Worm (Caenorhabditis elegans) whole organism, early embryonic: ENCODE results near the gene srt-69.

Experiments
- B0310.2 ChIP-seq: sonication (generic microtip); optimal IDR thresholded peaks from 2 replicates; lab custom pipeline; 2016; ENCODE audit warnings: mild to moderate bottlenecking, missing genetic modification characterization, missing compliant biosample characterization
- F13C5.2 ChIP-seq: sonication (generic microtip); optimal IDR thresholded peaks from 2 replicates; lab custom pipeline; 2017; ENCODE audit warnings: mild to moderate bottlenecking, missing genetic modification characterization, inconsistent platforms, missing compliant biosample characterization
- aly-1 ChIP-seq: sonication (generic microtip); optimal IDR thresholded peaks from 2 replicates; lab custom pipeline; 2016; ENCODE audit warnings: missing genetic modification characterization, missing compliant biosample characterization
- ama-1 ChIP-seq: fragments of 150-350 bp; optimal IDR thresholded peaks from 2 replicates; lab custom pipeline; 2014
- ceh-13 ChIP-seq: fragments of 200-800 bp; sonication (Bioruptor generic); optimal IDR thresholded peaks from 2 replicates; lab custom pipeline; 2018; ENCODE audit warnings: mild to moderate bottlenecking, missing genetic modification characterization, missing compliant biosample characterization
- ceh-36 ChIP-seq: sonication (generic microtip); optimal IDR thresholded peaks from 2 replicates; lab custom pipeline; 2016; ENCODE audit warnings: missing genetic modification characterization, inconsistent platforms, missing compliant biosample characterization
- ets-7 ChIP-seq: sonication (generic microtip); optimal IDR thresholded peaks from 2 replicates; lab custom pipeline; 2016; ENCODE audit warnings: missing genotype, missing genetic modification characterization, missing compliant biosample characterization
- flt-1 ChIP-seq: fragments of 200-800 bp; sonication (Bioruptor generic); IDR thresholded peaks from 2 replicates; pipeline ENCODE4 v1.3.6; 2022; ENCODE audit warnings: missing genetic modification characterization, missing compliant biosample characterization
- hmbx-1 ChIP-seq: sonication (generic microtip); optimal IDR thresholded peaks from 2 replicates; lab custom pipeline; 2016; ENCODE audit warnings: mild to moderate bottlenecking, missing genetic modification characterization, missing compliant biosample characterization
- hmg-4 ChIP-seq: fragments of 200-800 bp; sonication (Bioruptor generic); optimal IDR thresholded peaks from 2 replicates; lab custom pipeline; 2018; ENCODE audit warnings: mild to moderate bottlenecking, missing genetic modification characterization, missing compliant biosample characterization
- hnd-1 ChIP-seq: sonication (generic microtip); optimal IDR thresholded peaks from 2 replicates; lab custom pipeline; 2016; ENCODE audit warnings: missing genetic modification characterization, missing compliant biosample characterization
- pes-1 ChIP-seq: fragments of 200-800 bp; sonication (Bioruptor generic); IDR thresholded peaks from 2 replicates; pipeline ENCODE4 v1.3.6; 2022; ENCODE audit warnings: missing genetic modification reagents, missing genetic modification characterization, missing compliant biosample characterization
- scrt-1 ChIP-seq: fragments of 200-800 bp; sonication (Bioruptor generic); IDR thresholded peaks from 2 replicates; pipeline ENCODE4 v1.3.6; 2022; ENCODE audit warnings: missing genetic modification characterization, missing compliant biosample characterization
- sea-1 ChIP-seq: fragments of 200-800 bp; sonication (Bioruptor generic); conservative IDR thresholded peaks from 2 replicates; pipeline ENCODE4 v1.3.6; 2022; ENCODE audit warnings: missing genetic modification characterization, missing compliant biosample characterization
- tbx-11 ChIP-seq: fragments of 200-800 bp; sonication (Bioruptor generic); IDR thresholded peaks from 2 replicates; pipeline ENCODE4 v1.3.6; 2022; ENCODE audit warnings: missing genetic modification characterization, missing compliant biosample characterization
- tbx-37 ChIP-seq: fragments of 200-800 bp; sonication (Bioruptor generic); conservative IDR thresholded peaks from 2 replicates; pipeline ENCODE4 v1.3.6; 2022; ENCODE audit warnings: missing genetic modification reagents, missing genetic modification characterization, missing compliant biosample characterization
- tra-4 ChIP-seq: sonication (generic microtip); optimal IDR thresholded peaks from 2 replicates; lab custom pipeline; 2017; ENCODE audit warnings: missing genetic modification characterization, missing compliant biosample characterization

srt-69 gene

DNA sequence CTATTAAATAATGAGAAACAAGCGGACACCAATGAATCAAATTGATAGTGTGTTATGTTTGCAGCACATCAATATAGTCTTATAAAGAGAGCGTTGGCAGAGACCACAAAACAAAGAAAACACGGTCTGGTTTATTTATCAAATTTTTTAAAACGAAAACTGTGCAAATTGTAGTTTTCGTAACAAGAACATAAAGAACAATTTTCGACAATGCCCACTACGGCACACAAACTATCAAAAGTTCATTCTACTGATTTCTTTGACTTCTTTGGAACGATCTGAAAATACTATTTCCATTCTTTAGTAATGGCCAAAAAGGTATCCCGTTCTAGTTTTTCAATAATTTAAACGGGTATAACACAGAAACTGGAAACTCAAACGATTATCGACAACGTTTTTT, 28.4 kb downstream of the srt-69 start, which contains the start of gene cest-35.2:
cest-35.2 (minus strand) TSS at position 101 of the 400 bp plus-strand sequence.
- TF ChIP-seq flt-1 (GFP tag; lab: Robert Waterston, UW) (no peak), B0310.2 (no peak), scrt-1 (GFP tag; lab: Robert Waterston, UW) (no peak), tbx-11 (GFP tag; lab: Robert Waterston, UW) (no peak), hnd-1 (tag; lab: Kevin White, UChicago) (no peak), ama-1 (no peak), pes-1 (GFP tag; lab: Robert Waterston, UW) (no peak), ceh-36 (tag; lab: Kevin White, UChicago) (no peak), hmbx-1 (tag; lab: Kevin White, UChicago) (no peak), sea-1 (GFP tag; lab: Robert Waterston, UW) (no peak), ceh-13 (no peak)

- TF ChIP-seq pes-1 (GFP tag; lab: Robert Waterston, UW) (no peak), ets-7 (no peak), scrt-1 (GFP tag; lab: Robert Waterston, UW) (no peak), hmg-4 (GFP tag; lab: Kevin White, UChicago) (no peak), B0310.2 (no peak), ceh-36 (tag; lab: Kevin White, UChicago) (no peak), tbx-37 (GFP tag; lab: Robert Waterston, UW) (no peak), sea-1 (GFP tag; lab: Robert Waterston, UW) (no peak), tra-4 (no peak), ama-1 (no peak), tbx-11 (GFP tag; lab: Robert Waterston, UW) (no peak), ceh-13 (no peak), hnd-1 (tag; lab: Kevin White, UChicago) (no peak), hmbx-1 (tag; lab: Kevin White, UChicago) (no peak), aly-1 (no peak)
Observed at ce11 chrV:5233777-5234176, 31.7 kb downstream of the srt-69 start, which contains the start of gene cest-32. TSS of gene cest-32 (minus strand) at chrV:5233891.

ce11 chrV:5228513-5228912, 37.0 kb downstream of the srt-69 start:
- TF ChIP-seq tbx-37 (GFP tag; lab: Robert Waterston, UW) = no peak
- TF ChIP-seq ceh-13 = no peak
- no peak for TF ChIP-seq hnd-1 (tag; lab: Kevin White, UChicago)
- no peak for TF ChIP-seq ama-1
- no peak for TF ChIP-seq hmg-4 (GFP tag; lab: Kevin White, UChicago)
- no peak for TF ChIP-seq scrt-1 (GFP tag; lab: Robert Waterston, UW)
- no peak for TF ChIP-seq sea-1 (GFP tag; lab: Robert Waterston, UW)
- TF ChIP-seq pes-1 (GFP tag; lab: Robert Waterston, UW) = no peak
- no peak for TF ChIP-seq tra-4

ce11 chrV:5225660-5226059, 39.8 kb downstream of the srt-69 start:
- no peak for TF ChIP-seq tbx-37 (GFP tag; lab: Robert Waterston, UW)
- TF ChIP-seq scrt-1 (GFP tag; lab: Robert Waterston, UW) = no peak
- TF ChIP-seq tra-4 = no peak
- no peak for TF ChIP-seq tbx-11 (GFP tag; lab: Robert Waterston, UW)
- TF ChIP-seq ets-7 = no peak
- no peak for TF ChIP-seq F13C5.2 (tag; lab: Kevin White, UChicago)
- TF ChIP-seq hnd-1 (tag; lab: Kevin White, UChicago) = no peak
- no peak for TF ChIP-seq B0310.2
- no peak for TF ChIP-seq ceh-36 (tag; lab: Kevin White, UChicago)
- no peak for TF ChIP-seq hmbx-1 (tag; lab: Kevin White, UChicago)
- TF ChIP-seq ceh-13 = no peak
- TF ChIP-seq pes-1 (GFP tag; lab: Robert Waterston, UW) = no peak

ce11 chrV:5223044-5223443, 42.4 kb downstream of the srt-69 start, which contains the start of gene Y49G5B.1:
TSS of gene Y49G5B.1 (plus strand) at chrV:5223367.
- no peak for TF ChIP-seq ceh-36 (tag; lab: Kevin White, UChicago)
- no peak for TF ChIP-seq hmbx-1 (tag; lab: Kevin White, UChicago)
- no peak for TF ChIP-seq aly-1
- no peak for TF ChIP-seq flt-1 (GFP tag; lab: Robert Waterston, UW)
- TF ChIP-seq tbx-37 (GFP tag; lab: Robert Waterston, UW) = no peak
- TF ChIP-seq hmg-4 (GFP tag; lab: Kevin White, UChicago) = no peak
- no peak for TF ChIP-seq B0310.2
- TF ChIP-seq tra-4 = no peak
- no peak for TF ChIP-seq ets-7
- TF ChIP-seq ceh-13 = no peak
- TF ChIP-seq F13C5.2 (tag; lab: Kevin White, UChicago) = no peak
- no peak for TF ChIP-seq ama-1
- no peak for TF ChIP-seq hnd-1 (tag; lab: Kevin White, UChicago)
- TF ChIP-seq scrt-1 (GFP tag; lab: Robert Waterston, UW) = no peak
- TF ChIP-seq tbx-11 (GFP tag; lab: Robert Waterston, UW) = no peak
- no peak for TF ChIP-seq sea-1 (GFP tag; lab: Robert Waterston, UW)
- no peak for TF ChIP-seq pes-1 (GFP tag; lab: Robert Waterston, UW)
